Fruit fly (Drosophila melanogaster) Kc167 (cell line): ENCODE results near the gene CG32726.

Experiments
- Myc ChIP-seq: fragments of >200 bp; optimal IDR thresholded peaks from 2 replicates; lab custom pipeline; 2017; ENCODE audit warnings: missing external identifiers
- psq ChIP-seq: fragments of >200 bp; optimal IDR thresholded peaks from 2 replicates; lab custom pipeline; 2017; ENCODE audit warnings: missing external identifiers

dm6 chrX:7412368-7412767 lies 13.2 kb downstream of the CG32726 start, which contains the start of gene CG42704:
- no peak for TF ChIP-seq Myc (lab: Kevin White, UChicago)
- no peak for TF ChIP-seq psq (lab: Kevin White, UChicago)
